Worm (Caenorhabditis elegans): ENCODE measurements around the gene T14G8.2.

ce11 chrX:12869412-12869811, 11.6 kb downstream of the T14G8.2 start:
- TF ChIP-seq hmbx-1 (tag; optimal IDR thresholded peaks at IDR 0.05): no peak
- TF ChIP-seq ama-1 (optimal IDR thresholded peaks at IDR 0.05): no peak
- no peak for TF ChIP-seq tbx-11 (GFP tag; IDR thresholded peaks at IDR 0.05)
- no peak for TF ChIP-seq tbx-37 (GFP tag; conservative IDR thresholded peaks at IDR 0.05)
- TF ChIP-seq hmg-4 (GFP tag; optimal IDR thresholded peaks at IDR 0.05): no peak
- no peak for TF ChIP-seq scrt-1 (GFP tag; IDR thresholded peaks at IDR 0.05)
- no peak for TF ChIP-seq flt-1 (GFP tag; IDR thresholded peaks at IDR 0.05)
- TF ChIP-seq hnd-1 (tag; optimal IDR thresholded peaks at IDR 0.05): no peak
- TF ChIP-seq ets-7 (tag; optimal IDR thresholded peaks at IDR 0.05): no peak
- TF ChIP-seq ceh-13 (GFP tag; optimal IDR thresholded peaks at IDR 0.05): no peak
- TF ChIP-seq pes-1 (GFP tag; IDR thresholded peaks at IDR 0.05): no peak
- TF ChIP-seq tra-4 (tag; optimal IDR thresholded peaks at IDR 0.05): no peak
- TF ChIP-seq sea-1 (GFP tag; conservative IDR thresholded peaks at IDR 0.05): no peak
- no peak for TF ChIP-seq F13C5.2 (tag; optimal IDR thresholded peaks at IDR 0.05)
